Worm (Caenorhabditis elegans) whole organism, late embryonic: ENCODE results near the gene ehs-1.
"Not testable (repeated sequence)": the region's sequence is repeated elsewhere in the genome, so short reads cannot be mapped to it uniquely, and the experiment has no call there.

Source experiments
- Y22D7AL.16 ChIP-seq: sonication (generic microtip); optimal IDR thresholded peaks from 2 replicates; lab custom pipeline; 2016; ENCODE audit warnings: missing genetic modification characterization, missing compliant biosample characterization
- ama-1 ChIP-seq: fragments of 150-350 bp; optimal IDR thresholded peaks from 2 replicates; lab custom pipeline; 2014
- ceh-22 ChIP-seq: sonication (generic microtip); optimal IDR thresholded peaks from 2 replicates; lab custom pipeline; 2017; ENCODE audit warnings: missing biosample characterization, missing genetic modification characterization
- ceh-24 ChIP-seq: sonication (generic microtip); optimal IDR thresholded peaks from 2 replicates; lab custom pipeline; 2016; ENCODE audit warnings: mild to moderate bottlenecking, missing genetic modification characterization, missing compliant biosample characterization
- ceh-30 ChIP-seq: fragments of 150-350 bp; optimal IDR thresholded peaks from 2 replicates; lab custom pipeline; 2014; ENCODE audit warnings: missing biosample characterization, missing genetic modification characterization
- ceh-34 ChIP-seq: sonication (generic microtip); optimal IDR thresholded peaks from 2 replicates; lab custom pipeline; 2016; ENCODE audit warnings: mild to moderate bottlenecking, missing genetic modification characterization, missing compliant biosample characterization
- ceh-45 ChIP-seq: fragments of 200-800 bp; sonication (Bioruptor generic); IDR thresholded peaks from 2 replicates; pipeline ENCODE4 v1.3.6; 2022; ENCODE audit warnings: missing genetic modification reagents, missing genetic modification characterization, missing compliant biosample characterization
- ceh-48 ChIP-seq: sonication (generic microtip); optimal IDR thresholded peaks from 2 replicates; lab custom pipeline; 2016; ENCODE audit warnings: missing genetic modification characterization, inconsistent platforms, missing compliant biosample characterization
- che-1 ChIP-seq: sonication (generic microtip); optimal IDR thresholded peaks from 2 replicates; lab custom pipeline; 2016; ENCODE audit warnings: mild to moderate bottlenecking, missing genetic modification characterization, missing compliant biosample characterization
- dve-1 ChIP-seq: sonication (generic microtip); optimal IDR thresholded peaks from 2 replicates; lab custom pipeline; 2017; ENCODE audit warnings: antibody characterized with exemption, mild to moderate bottlenecking, missing genetic modification characterization, missing compliant biosample characterization
- elt-2 ChIP-seq: sonication (generic microtip); optimal IDR thresholded peaks from 2 replicates; lab custom pipeline; 2016; ENCODE audit warnings: missing genetic modification reagents, missing genetic modification characterization, missing compliant biosample characterization
- elt-4 ChIP-seq: sonication (generic microtip); optimal IDR thresholded peaks from 2 replicates; lab custom pipeline; 2016; ENCODE audit warnings: missing genetic modification characterization, missing compliant biosample characterization
- ets-4 ChIP-seq: sonication (generic microtip); optimal IDR thresholded peaks from 2 replicates; lab custom pipeline; 2016; ENCODE audit warnings: missing genetic modification characterization, missing compliant biosample characterization
- eyg-1 ChIP-seq: sonication (generic microtip); optimal IDR thresholded peaks from 2 replicates; lab custom pipeline; 2016; ENCODE audit warnings: missing genotype, missing genetic modification characterization, missing compliant biosample characterization
- gmeb-2 ChIP-seq: sonication (generic microtip); optimal IDR thresholded peaks from 2 replicates; lab custom pipeline; 2016; ENCODE audit warnings: missing genetic modification characterization, inconsistent platforms, missing compliant biosample characterization
- lim-6 ChIP-seq: sonication (generic microtip); optimal IDR thresholded peaks from 2 replicates; lab custom pipeline; 2016; ENCODE audit warnings: missing genetic modification characterization, missing compliant biosample characterization
- lin-11 ChIP-seq: fragments of 200-800 bp; sonication (Bioruptor generic); optimal IDR thresholded peaks from 2 replicates; lab custom pipeline; 2018; ENCODE audit warnings: mild to moderate bottlenecking, missing genetic modification characterization, missing compliant biosample characterization
- madf-2 ChIP-seq: sonication (generic microtip); optimal IDR thresholded peaks from 2 replicates; lab custom pipeline; 2017; ENCODE audit warnings: missing genetic modification characterization, missing compliant biosample characterization
- mec-3 ChIP-seq: sonication (generic microtip); optimal IDR thresholded peaks from 2 replicates; lab custom pipeline; 2016; ENCODE audit warnings: borderline replicate concordance, missing genetic modification characterization, missing compliant biosample characterization
- npax-4 ChIP-seq: sonication (generic microtip); optimal IDR thresholded peaks from 2 replicates; lab custom pipeline; 2016; ENCODE audit warnings: missing genetic modification characterization, missing compliant biosample characterization
- pag-3 ChIP-seq: sonication (generic microtip); optimal IDR thresholded peaks from 2 replicates; lab custom pipeline; 2016; ENCODE audit warnings: missing compliant biosample characterization, missing genetic modification characterization, borderline replicate concordance
- pha-2 ChIP-seq: sonication (generic microtip); optimal IDR thresholded peaks from 2 replicates; lab custom pipeline; 2017; ENCODE audit warnings: mild to moderate bottlenecking, missing genetic modification characterization, missing compliant biosample characterization
- pha-4 ChIP-seq: fragments of 150-350 bp; optimal IDR thresholded peaks from 2 replicates; lab custom pipeline; 2018; ENCODE audit warnings: missing biosample characterization, missing genetic modification reagents, missing genetic modification characterization
- pqm-1 ChIP-seq: sonication (generic microtip); optimal IDR thresholded peaks from 2 replicates; lab custom pipeline; 2016; ENCODE audit warnings: missing genetic modification characterization, missing compliant biosample characterization
- ref-2 ChIP-seq: sonication (generic microtip); optimal IDR thresholded peaks from 2 replicates; lab custom pipeline; 2016; ENCODE audit warnings: missing genetic modification characterization, missing compliant biosample characterization
- rnt-1 ChIP-seq: sonication (generic microtip); optimal IDR thresholded peaks from 2 replicates; lab custom pipeline; 2016; ENCODE audit warnings: missing genetic modification characterization, missing compliant biosample characterization
- sox-4 ChIP-seq: sonication (generic microtip); optimal IDR thresholded peaks from 2 replicates; lab custom pipeline; 2017; ENCODE audit warnings: mild to moderate bottlenecking, missing genetic modification characterization, inconsistent platforms, missing compliant biosample characterization
- syd-9 ChIP-seq: sonication (generic microtip); optimal IDR thresholded peaks from 2 replicates; lab custom pipeline; 2016; ENCODE audit warnings: mild to moderate bottlenecking, missing genetic modification characterization, moderate library complexity, missing compliant biosample characterization
- tbx-2 ChIP-seq: sonication (generic microtip); optimal IDR thresholded peaks from 2 replicates; lab custom pipeline; 2016; ENCODE audit warnings: missing genetic modification characterization, missing compliant biosample characterization
- tbx-7 ChIP-seq: sonication (generic microtip); optimal IDR thresholded peaks from 2 replicates; lab custom pipeline; 2016; ENCODE audit warnings: missing genotype, missing genetic modification characterization, missing compliant biosample characterization
- unc-3 ChIP-seq, 2 experiments: fragments of 200-800 bp in 1 of 2; sonication (Bioruptor generic) in 1 of 2; sonication (generic microtip) in 1 of 2; conservative IDR thresholded peaks in 1 of 2; optimal IDR thresholded peaks in 1 of 2; 2 replicates each; pipeline versions ENCODE4 v1.3.6 to Lab custom; 2016 to 2022; ENCODE audit warnings: missing compliant biosample characterization in 2 of 2, missing genetic modification characterization in 2 of 2, missing genetic modification reagents in 1 of 2
- unc-86 ChIP-seq: sonication (generic microtip); optimal IDR thresholded peaks from 2 replicates; lab custom pipeline; 2016; ENCODE audit warnings: missing genetic modification characterization, missing compliant biosample characterization
- ztf-16 ChIP-seq: sonication (generic microtip); optimal IDR thresholded peaks from 2 replicates; lab custom pipeline; 2017; ENCODE audit warnings: missing genetic modification characterization, missing compliant biosample characterization

The ehs-1 gene

ce11 chrII:5804288-5804687 is 16.2 kb upstream of the ehs-1 start:
- no peak for TF ChIP-seq ref-2 (tag; lab: Kevin White, UChicago)
- TF ChIP-seq ceh-24 (tag; lab: Kevin White, UChicago): no peak
- no peak for TF ChIP-seq pha-2
- TF ChIP-seq pha-4: no peak
- no peak for TF ChIP-seq ztf-16 (tag; lab: Kevin White, UChicago)
- TF ChIP-seq madf-2 (tag; lab: Kevin White, UChicago): no peak
- no peak for TF ChIP-seq mec-3 (tag; lab: Kevin White, UChicago)
- TF ChIP-seq unc-86 (tag; lab: Kevin White, UChicago): no peak
- TF ChIP-seq syd-9: no peak
- TF ChIP-seq ceh-45 (GFP tag; lab: Robert Waterston, UW): no peak
- no peak for TF ChIP-seq pag-3 (tag; lab: Kevin White, UChicago)
- no peak for TF ChIP-seq elt-2 (tag; lab: Kevin White, UChicago)
- no peak for TF ChIP-seq Y22D7AL.16
- TF ChIP-seq ama-1: no peak
- TF ChIP-seq lin-11 (tag; lab: Kevin White, UChicago): no peak
- TF ChIP-seq pqm-1 (tag; lab: Kevin White, UChicago): no peak
- TF ChIP-seq ets-4 (tag; lab: Kevin White, UChicago): no peak
- TF ChIP-seq tbx-7 (tag; lab: Kevin White, UChicago): no peak
- TF ChIP-seq dve-1 (tag; lab: Kevin White, UChicago): no peak

ce11 chrII:5805303-5805702 is 15.2 kb upstream of the ehs-1 start, which contains the start of gene K05F1.10:
TSS of gene K05F1.10 (minus strand) at chrII:5805473.
- TF ChIP-seq pha-2 (no peak), rnt-1 (tag; lab: Kevin White, UChicago) (no peak), gmeb-2 (tag; lab: Kevin White, UChicago) (no peak), npax-4 (tag; lab: Kevin White, UChicago) (no peak), unc-3 (GFP tag; conservative IDR thresholded peaks at IDR 0.05; lab: Robert Waterston, UW) (no peak), unc-3 (tag; optimal IDR thresholded peaks at IDR 0.05; lab: Kevin White, UChicago) (no peak)

- TF ChIP-seq pha-4: no peak
These were observed 13.9 kb upstream of the ehs-1 start for ce11 chrII:5806563-5806962.

- TF ChIP-seq tbx-2 (tag; lab: Kevin White, UChicago) (no peak), elt-2 (tag; lab: Kevin White, UChicago) (no peak), elt-4 (tag; lab: Kevin White, UChicago) (no peak), ceh-45 (GFP tag; lab: Robert Waterston, UW) (no peak), pha-2 (no peak), lim-6 (no peak), sox-4 (tag; lab: Kevin White, UChicago) (no peak), ref-2 (tag; lab: Kevin White, UChicago) (no peak), eyg-1 (tag; lab: Kevin White, UChicago) (no peak), ceh-48 (tag; lab: Kevin White, UChicago) (no peak), ceh-22 (tag; lab: Kevin White, UChicago) (no peak)
These were observed 10.3 kb upstream of the ehs-1 start, which contains the start of the genes msp-64 and ZK1248.5 for ce11 chrII:5810230-5810629. TSS of gene msp-64 (minus strand) at chrII:5810330. TSS of gene ZK1248.5 (plus strand) at chrII:5810514.

ce11 chrII:5815382-5815781 is 5.1 kb upstream of the ehs-1 start, which contains the start of gene wago-5:
TSS of gene wago-5 (minus strand) at chrII:5815482.
- TF ChIP-seq unc-3 (GFP tag; conservative IDR thresholded peaks at IDR 0.05; lab: Robert Waterston, UW); unc-3 (tag; optimal IDR thresholded peaks at IDR 0.05; lab: Kevin White, UChicago); che-1 (tag; lab: Kevin White, UChicago); ceh-30 (tag; lab: Kevin White, UChicago): not testable (repeated sequence)

- no peak for TF ChIP-seq ceh-48 (tag; lab: Kevin White, UChicago)
- TF ChIP-seq ceh-34 (tag; lab: Kevin White, UChicago): no peak
These were observed 4.2 kb upstream of the ehs-1 start, which contains the start of gene ZK1248.20 for ce11 chrII:5816346-5816745. TSS of gene ZK1248.20 (plus strand) at chrII:5816646.
